Worm (Caenorhabditis elegans) whole organism, L4 larva: ENCODE data around the gene F21A3.11.
A peak's percentile ranks its signal among the peaks of the same experiment; 100 is the strongest.

Experiments
- T26A8.4 ChIP-seq: fragments of 200-800 bp; sonication (Bioruptor generic); IDR thresholded peaks from 2 replicates; pipeline ENCODE4 v1.3.6; 2022; ENCODE audit warnings: missing genetic modification characterization, missing compliant biosample characterization
- ZK337.2 ChIP-seq: fragments of 200-800 bp; sonication (Bioruptor generic); IDR thresholded peaks from 2 replicates; pipeline ENCODE4 v1.3.6; 2022; ENCODE audit warnings: missing genetic modification reagents, missing genetic modification characterization, missing compliant biosample characterization
- aha-1 ChIP-seq: fragments of 150-350 bp; peaks from one replicate; lab custom pipeline; 2014; ENCODE audit warnings: missing biosample characterization, missing genetic modification characterization
- aly-2 ChIP-seq: sonication (generic microtip); optimal IDR thresholded peaks from 2 replicates; lab custom pipeline; 2018; ENCODE audit warnings: missing biosample characterization, missing genetic modification characterization
- attf-4 ChIP-seq: sonication (generic microtip); optimal IDR thresholded peaks from 3 replicates; lab custom pipeline; 2017; ENCODE audit warnings: missing biosample characterization, missing genetic modification characterization
- ceh-20 ChIP-seq: fragments of 200-800 bp; sonication (Bioruptor generic); IDR thresholded peaks from 2 replicates; pipeline ENCODE4 v1.3.6; 2022; ENCODE audit warnings: missing genetic modification reagents, missing genetic modification characterization, missing compliant biosample characterization
- ceh-82 ChIP-seq: sonication (generic microtip); optimal IDR thresholded peaks from 2 replicates; lab custom pipeline; 2017; ENCODE audit warnings: missing biosample characterization, missing genetic modification characterization
- ces-1 ChIP-seq: fragments of 150-350 bp; sonication (generic microtip); optimal IDR thresholded peaks from 4 replicates; lab custom pipeline; 2014; ENCODE audit warnings: missing biosample characterization, missing genetic modification reagents, missing genetic modification characterization
- daf-16 ChIP-seq, 3 experiments: sonication (generic microtip); optimal IDR thresholded peaks; 2 replicates each; lab custom pipeline; 2016 to 2017; ENCODE audit warnings: missing genetic modification characterization in 3 of 3, missing genetic modification reagents in 3 of 3, mild to moderate bottlenecking in 2 of 3, missing compliant biosample characterization in 2 of 3, missing biosample characterization in 1 of 3, moderate library complexity in 1 of 3
- daf-8 ChIP-seq: fragments of 200-800 bp; sonication (Bioruptor generic); IDR thresholded peaks from 2 replicates; pipeline ENCODE4 v1.3.6; 2022; ENCODE audit warnings: missing genetic modification characterization, missing compliant biosample characterization
- dmd-6 ChIP-seq: fragments of 200-800 bp; sonication (Bioruptor generic); IDR thresholded peaks from 2 replicates; pipeline ENCODE4 v1.3.6; 2022; ENCODE audit warnings: missing genetic modification reagents, missing genetic modification characterization, missing compliant biosample characterization
- dmd-9 ChIP-seq: fragments of 200-800 bp; sonication (Bioruptor generic); IDR thresholded peaks from 2 replicates; pipeline ENCODE4 v1.3.6; 2022; ENCODE audit warnings: missing genetic modification reagents, missing genetic modification characterization, missing compliant biosample characterization
- gei-8 ChIP-seq: fragments of 200-800 bp; sonication (Bioruptor generic); optimal IDR thresholded peaks from 2 replicates; lab custom pipeline; 2018; ENCODE audit warnings: mild to moderate bottlenecking, missing genetic modification characterization, missing compliant biosample characterization
- hif-1 ChIP-seq, 2 experiments: sonication (generic microtip); optimal IDR thresholded peaks; 2 replicates each; lab custom pipeline; 2016 to 2017; ENCODE audit warnings: missing compliant biosample characterization in 2 of 2, missing genetic modification characterization in 2 of 2, missing genetic modification reagents in 2 of 2, missing genotype in 2 of 2, mild to moderate bottlenecking in 1 of 2
- hlh-30 ChIP-seq: sonication (generic microtip); optimal IDR thresholded peaks from 2 replicates; lab custom pipeline; 2017; ENCODE audit warnings: antibody characterized with exemption, mild to moderate bottlenecking, missing genetic modification characterization, missing compliant biosample characterization; ENCODE audit not compliant: insufficient read depth
- lin-15B ChIP-seq: fragments of 150-350 bp; sonication (generic microtip); optimal IDR thresholded peaks from 3 replicates; lab custom pipeline; 2014; ENCODE audit warnings: missing biosample characterization, missing genetic modification characterization
- lin-38 ChIP-seq: fragments of 200-800 bp; sonication (Bioruptor generic); IDR thresholded peaks from 2 replicates; pipeline ENCODE4 v1.3.6; 2022; ENCODE audit warnings: missing genetic modification reagents, missing genetic modification characterization, missing compliant biosample characterization
- lin-39 ChIP-seq: fragments of 150-350 bp; optimal IDR thresholded peaks from 2 replicates; lab custom pipeline; 2014; ENCODE audit warnings: missing biosample characterization, missing genetic modification reagents, missing genetic modification characterization
- mdl-1 ChIP-seq, 2 experiments: fragments of 150-350 bp in 1 of 2; sonication (generic microtip) in 1 of 2; optimal IDR thresholded peaks; 2 replicates each; lab custom pipeline; 2014 to 2017; ENCODE audit warnings: missing biosample characterization in 2 of 2, missing genetic modification characterization in 2 of 2
- mdt-29 ChIP-seq: fragments of 200-800 bp; sonication (Bioruptor generic); IDR thresholded peaks from 2 replicates; pipeline ENCODE4 v1.3.6; 2022; ENCODE audit warnings: missing genetic modification reagents, missing genetic modification characterization, missing compliant biosample characterization
- mxl-3 ChIP-seq: fragments of 200-800 bp; sonication (Bioruptor generic); optimal IDR thresholded peaks from 2 replicates; lab custom pipeline; 2018; ENCODE audit warnings: mild to moderate bottlenecking, missing genetic modification characterization, missing compliant biosample characterization
- nhr-11 ChIP-seq: fragments of 150-350 bp; optimal IDR thresholded peaks from 2 replicates; lab custom pipeline; 2014; ENCODE audit warnings: missing biosample characterization, missing genetic modification characterization
- nhr-237 ChIP-seq: sonication (generic microtip); optimal IDR thresholded peaks from 2 replicates; lab custom pipeline; 2017; ENCODE audit warnings: missing biosample characterization, missing genetic modification characterization
- nhr-28 ChIP-seq: fragments of 150-350 bp; optimal IDR thresholded peaks from 2 replicates; lab custom pipeline; 2014; ENCODE audit warnings: missing biosample characterization, missing genetic modification characterization
- nhr-48 ChIP-seq: sonication (generic microtip); optimal IDR thresholded peaks from 2 replicates; lab custom pipeline; 2016; ENCODE audit warnings: mild to moderate bottlenecking, missing genetic modification characterization, missing compliant biosample characterization
- nhr-6 ChIP-seq: fragments of 150-350 bp; optimal IDR thresholded peaks from 2 replicates; lab custom pipeline; 2014; ENCODE audit warnings: missing biosample characterization, missing genetic modification characterization
- nhr-77 ChIP-seq: fragments of 150-350 bp; optimal IDR thresholded peaks from 2 replicates; lab custom pipeline; 2014; ENCODE audit warnings: missing biosample characterization, missing genetic modification characterization
- pha-4 ChIP-seq, 2 experiments: fragments of 150-350 bp in 1 of 2; fragments of 200-800 bp in 1 of 2; sonication (Bioruptor generic) in 1 of 2; IDR thresholded peaks in 1 of 2; optimal IDR thresholded peaks in 1 of 2; 2 replicates each; pipeline versions ENCODE4 v1.3.6 to Lab custom; 2014 to 2022; ENCODE audit warnings: missing genetic modification characterization in 2 of 2, missing genetic modification reagents in 2 of 2, missing biosample characterization in 1 of 2, missing compliant biosample characterization in 1 of 2
- skn-1 ChIP-seq: fragments of 150-350 bp; optimal IDR thresholded peaks from 2 replicates; lab custom pipeline; 2014; ENCODE audit warnings: missing biosample characterization, missing genetic modification characterization
- vab-7 ChIP-seq: fragments of 200-800 bp; sonication (Bioruptor generic); IDR thresholded peaks from 2 replicates; pipeline ENCODE4 v1.3.6; 2022; ENCODE audit warnings: missing genetic modification reagents, missing genetic modification characterization, missing compliant biosample characterization
- zfp-3 ChIP-seq: fragments of 200-800 bp; sonication (Bioruptor generic); conservative IDR thresholded peaks from 2 replicates; pipeline ENCODE4 v1.3.6; 2022; ENCODE audit warnings: missing genetic modification reagents, missing genetic modification characterization, missing compliant biosample characterization

F21A3.11 gene

DNA sequence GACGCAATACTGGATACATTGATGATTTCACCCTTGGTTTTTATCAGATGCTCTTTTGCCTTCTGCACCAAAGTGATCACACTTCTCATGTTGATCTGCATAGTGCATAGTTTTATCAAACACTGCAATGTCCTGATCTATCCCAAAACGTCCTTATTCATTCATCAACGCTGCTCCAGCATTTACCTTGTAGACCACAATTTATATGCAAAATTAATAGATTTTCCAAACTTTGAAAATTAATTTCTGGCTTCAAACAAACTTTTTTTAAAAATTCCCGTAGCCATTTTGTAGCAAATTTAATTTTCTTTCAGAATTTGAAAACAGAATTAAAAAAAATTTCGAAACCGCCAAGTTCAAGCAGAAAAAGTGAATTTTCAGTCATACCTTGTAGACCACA, 48.5 kb downstream of the F21A3.11 start, which contains the start of gene C06B8.3:
Gene C06B8.3 (minus strand): TSS at position 101 of the 400 bp plus-strand sequence.
- TF ChIP-seq hif-1 (tag; optimal IDR thresholded peaks at IDR 0.05; lab: Kevin White, UChicago) (no peak), hlh-30 (tag; lab: Kevin White, UChicago) (no peak)

ce11 chrV:15483563-15483962, 49.4 kb downstream of the F21A3.11 start:
- no peak for TF ChIP-seq lin-39 (tag; lab: Kevin White, UChicago)
- peak; percentile 9 for TF ChIP-seq nhr-77 (tag; lab: Kevin White, UChicago)
- TF ChIP-seq mdl-1 (tag; optimal IDR thresholded peaks at IDR 0.05; lab: Kevin White, UChicago) = peak in 1 of 2 experiments; percentile 3
- no peak for TF ChIP-seq ceh-82 (tag; lab: Kevin White, UChicago)
- no peak for TF ChIP-seq mxl-3
- TF ChIP-seq dmd-6 = peak; percentile 47
- no peak for TF ChIP-seq zfp-3
- no peak for TF ChIP-seq pha-4 (GFP tag; IDR thresholded peaks at IDR 0.05; lab: Robert Waterston, UW)
- TF ChIP-seq pha-4 (tag; optimal IDR thresholded peaks at IDR 0.05; lab: Kevin White, UChicago) = no peak
- TF ChIP-seq attf-4 (tag; lab: Kevin White, UChicago) = no peak
- TF ChIP-seq skn-1 (tag; lab: Kevin White, UChicago) = no peak
- TF ChIP-seq daf-16 (GFP tag; optimal IDR thresholded peaks at IDR 0.05; lab: Kevin White, UChicago) = no peak
- TF ChIP-seq daf-16 (tag; optimal IDR thresholded peaks at IDR 0.05; lab: Kevin White, UChicago) = peak; percentile 64
- no peak for TF ChIP-seq mdt-29 (GFP tag; lab: Robert Waterston, UW)
- TF ChIP-seq dmd-9 (GFP tag; lab: Robert Waterston, UW) = no peak
- TF ChIP-seq nhr-48 (tag; lab: Kevin White, UChicago) = peak; percentile 30
- TF ChIP-seq ces-1 (GFP tag; lab: Kevin White, UChicago) = no peak
- no peak for TF ChIP-seq daf-8
- TF ChIP-seq gei-8 (GFP tag; lab: Kevin White, UChicago) = no peak
- TF ChIP-seq T26A8.4 (GFP tag; lab: Robert Waterston, UW) = no peak
- TF ChIP-seq nhr-28 (tag; lab: Kevin White, UChicago) = peak; percentile 56
- no peak for TF ChIP-seq ZK337.2 (GFP tag; lab: Robert Waterston, UW)
- TF ChIP-seq lin-15B (tag; lab: Kevin White, UChicago) = no peak
- TF ChIP-seq vab-7 (GFP tag; lab: Robert Waterston, UW) = no peak
- TF ChIP-seq nhr-237 (tag; lab: Kevin White, UChicago) = no peak
- no peak for TF ChIP-seq ceh-20 (GFP tag; lab: Robert Waterston, UW)
- TF ChIP-seq aly-2 (tag; lab: Kevin White, UChicago) = no peak
- peak; percentile 65 for TF ChIP-seq hlh-30 (tag; lab: Kevin White, UChicago)
- peak; percentile 84 for TF ChIP-seq nhr-6 (tag; lab: Kevin White, UChicago)
- TF ChIP-seq lin-38 (GFP tag; lab: Robert Waterston, UW) = no peak

- no peak for TF ChIP-seq lin-38 (GFP tag; lab: Robert Waterston, UW)
- TF ChIP-seq nhr-11 = no peak
- TF ChIP-seq aha-1 (tag; lab: Kevin White, UChicago) = peak; percentile 92
Observed at ce11 chrV:15481374-15481773, 51.6 kb downstream of the F21A3.11 start, which contains the start of gene nhr-150. Gene nhr-150 (minus strand): TSS chrV:15481465.
